Comparison of ENCODE assay signal across 5 fruit fly cellular contexts in genomic region chr2L:13514945-13515687, dm6.
A peak's percentile ranks its signal among the peaks of the same experiment; 100 is the strongest.
TF ChIP-seq lines count a peak whose summit lies in the region.

No protein-coding gene starts in this region.

- TF ChIP-seq CTCF in whole organism, embryonic (GFP tag; optimal IDR thresholded peaks at IDR 0.05; lab: Kevin White, UChicago) = no peak

TF ChIP-seq in whole organism, adult, 20 proteins besides CTCF, POLR2A, EP300 and RAD21:
- peak; percentile 3 for TF ChIP-seq CG14711 (tag; optimal IDR thresholded peaks at IDR 0.05; lab: Kevin White, UChicago)
- no peak for TF ChIP-seq Mnt (GFP tag; optimal IDR thresholded peaks at IDR 0.05; lab: Kevin White, UChicago)

TF ChIP-seq in whole organism, embryonic, 481 proteins besides CTCF, POLR2A, EP300 and RAD21 (continues in another document):
- TF ChIP-seq CG13296 (GFP tag; optimal IDR thresholded peaks at IDR 0.05; lab: Kevin White, UChicago) (peak; percentile 62), dmrt11E (tag; optimal IDR thresholded peaks at IDR 0.05; lab: Kevin White, UChicago) (peak; percentile 1), HmgD (GFP tag; optimal IDR thresholded peaks at IDR 0.05; lab: Kevin White, UChicago) (no peak), CG9727 (GFP tag; optimal IDR thresholded peaks at IDR 0.05; lab: Kevin White, UChicago) (peak; percentile 88), Lpt (GFP tag; optimal IDR thresholded peaks at IDR 0.05; lab: Kevin White, UChicago) (no peak), H2.0 (GFP tag; IDR thresholded peaks at IDR 0.05; lab: Robert Waterston, UW) (peak; percentile 67), dmrt99B (tag; optimal IDR thresholded peaks at IDR 0.05; lab: Kevin White, UChicago) (peak; percentile 85), chif (GFP tag; optimal IDR thresholded peaks at IDR 0.05; lab: Kevin White, UChicago) (peak; percentile 43 to 68), CG9876 (GFP tag; optimal IDR thresholded peaks at IDR 0.05; lab: Kevin White, UChicago) (peak; percentile 27), CG34376 (GFP tag; optimal IDR thresholded peaks at IDR 0.05; lab: Kevin White, UChicago) (no peak), unc-4 (GFP tag; IDR thresholded peaks at IDR 0.05; lab: Robert Waterston, UW; ENCODE audit: partially characterized antibody) (no peak), lola (GFP tag; optimal IDR thresholded peaks at IDR 0.05; lab: Kevin White, UChicago) (no peak), CG2889 (GFP tag; IDR thresholded peaks at IDR 0.05; lab: Robert Waterston, UW) (0 out of 3 replicates have a peak, but pooled peaks have one; percentile 3), jumu (GFP tag; optimal IDR thresholded peaks at IDR 0.05; lab: Kevin White, UChicago) (peak; percentile 83), CG17186 (GFP tag; optimal IDR thresholded peaks at IDR 0.05; lab: Kevin White, UChicago) (peak; percentile 31), CG18764 (GFP tag; optimal IDR thresholded peaks at IDR 0.05; lab: Kevin White, UChicago) (peak; percentile 72), sens (GFP tag; lab: Kevin White, UChicago) (peak; percentile 95), B-H1 (GFP tag; IDR thresholded peaks at IDR 0.05; lab: Robert Waterston, UW) (peak; percentile 76), CG4730 (GFP tag; IDR thresholded peaks at IDR 0.05; lab: Robert Waterston, UW) (peak; percentile 85), CG13775 (GFP tag; optimal IDR thresholded peaks at IDR 0.05; lab: Kevin White, UChicago) (peak; percentile 26), lmd (GFP tag; IDR thresholded peaks at IDR 0.05; lab: Robert Waterston, UW) (peak; percentile 51), CG17385 (GFP tag; optimal IDR thresholded peaks at IDR 0.05; lab: Kevin White, UChicago) (peak; percentile 2)

TF ChIP-seq in whole organism, prepupa, 60 proteins besides CTCF, POLR2A, EP300 and RAD21 (continues in another document):
- TF ChIP-seq cyc (GFP tag; optimal IDR thresholded peaks at IDR 0.05; lab: Kevin White, UChicago) (peak; percentile 55), acj6 (GFP tag; optimal IDR thresholded peaks at IDR 0.05; lab: Kevin White, UChicago) (no peak), CG31627 (GFP tag; optimal IDR thresholded peaks at IDR 0.05; lab: Kevin White, UChicago) (no peak), topi (GFP tag; optimal IDR thresholded peaks at IDR 0.05; lab: Kevin White, UChicago) (peak; percentile 44), CG8119 (GFP tag; IDR thresholded peaks at IDR 0.05; lab: Robert Waterston, UW) (0 out of 3 replicates have a peak, but pooled peaks have one; percentile 9), CG11902 (GFP tag; optimal IDR thresholded peaks at IDR 0.05; lab: Kevin White, UChicago) (no peak), Lpt (GFP tag; optimal IDR thresholded peaks at IDR 0.05; lab: Kevin White, UChicago) (no peak), CG11294 (GFP tag; IDR thresholded peaks at IDR 0.05; lab: Robert Waterston, UW) (peak; percentile 10; the same call in 1 of the 2 replicates), CG8319 (GFP tag; optimal IDR thresholded peaks at IDR 0.05; lab: Kevin White, UChicago) (no peak), lz (GFP tag; optimal IDR thresholded peaks at IDR 0.05; lab: Kevin White, UChicago) (no peak), Ets21C (GFP tag; optimal IDR thresholded peaks at IDR 0.05; lab: Kevin White, UChicago) (no peak), CG3919 (GFP tag; optimal IDR thresholded peaks at IDR 0.05; lab: Kevin White, UChicago) (peak; percentile 64), spab (GFP tag; optimal IDR thresholded peaks at IDR 0.05; lab: Kevin White, UChicago) (peak; percentile 15), CG34406 (GFP tag; optimal IDR thresholded peaks at IDR 0.05; lab: Kevin White, UChicago) (no peak), dac (GFP tag; optimal IDR thresholded peaks at IDR 0.05; lab: Kevin White, UChicago) (no peak), Sox15 (GFP tag; optimal IDR thresholded peaks at IDR 0.05; lab: Kevin White, UChicago) (no peak), CG16779 (tag; optimal IDR thresholded peaks at IDR 0.05; lab: Kevin White, UChicago) (no peak), CG6854 (GFP tag; optimal IDR thresholded peaks at IDR 0.05; lab: Kevin White, UChicago) (no peak), OdsH (GFP tag; optimal IDR thresholded peaks at IDR 0.05; lab: Kevin White, UChicago) (no peak), Gug (GFP tag; IDR thresholded peaks at IDR 0.05; lab: Robert Waterston, UW) (no peak), Sox14 (GFP tag; optimal IDR thresholded peaks at IDR 0.05; lab: Kevin White, UChicago) (no peak), CG7368 (GFP tag; optimal IDR thresholded peaks at IDR 0.05; lab: Kevin White, UChicago) (peak; percentile 27), eg (GFP tag; IDR thresholded peaks at IDR 0.05; lab: Robert Waterston, UW) (peak; percentile 70), net (GFP tag; optimal IDR thresholded peaks at IDR 0.05; lab: Kevin White, UChicago) (no peak)

TF ChIP-seq in whole organism, pupa, 21 proteins besides CTCF, POLR2A, EP300 and RAD21:
- TF ChIP-seq CG15710 (tag; optimal IDR thresholded peaks at IDR 0.05; lab: Kevin White, UChicago) (no peak), CG34367 (tag; optimal IDR thresholded peaks at IDR 0.05; lab: Kevin White, UChicago) (no peak), gl (tag; optimal IDR thresholded peaks at IDR 0.05; lab: Kevin White, UChicago) (no peak), fd96Ca (GFP tag; IDR thresholded peaks at IDR 0.05; lab: Robert Waterston, UW) (no peak), Pif1B (GFP tag; optimal IDR thresholded peaks at IDR 0.05; lab: Kevin White, UChicago) (no peak), rn (GFP tag; IDR thresholded peaks at IDR 0.05; lab: Robert Waterston, UW) (no peak; the same call in 1 of the 2 replicates), CG14655 (GFP tag; optimal IDR thresholded peaks at IDR 0.05; lab: Kevin White, UChicago) (peak; percentile 0), CG4496 (GFP tag; IDR thresholded peaks at IDR 0.05; lab: Robert Waterston, UW) (peak; percentile 42; the same call in 2 of the 3 replicates), CG17806 (tag; optimal IDR thresholded peaks at IDR 0.05; lab: Kevin White, UChicago) (peak; percentile 54), CG12605 (GFP tag; IDR thresholded peaks at IDR 0.05; lab: Robert Waterston, UW) (no peak), CG32121 (GFP tag; IDR thresholded peaks at IDR 0.05; lab: Robert Waterston, UW) (peak; percentile 21; the same call in 1 of the 2 replicates), Snoo (tag; optimal IDR thresholded peaks at IDR 0.05; lab: Kevin White, UChicago) (no peak), CG9948 (tag; optimal IDR thresholded peaks at IDR 0.05; lab: Kevin White, UChicago) (no peak), CG8159 (tag; optimal IDR thresholded peaks at IDR 0.05; lab: Kevin White, UChicago) (peak; percentile 34), EcR (GFP tag; optimal IDR thresholded peaks at IDR 0.05; lab: Kevin White, UChicago) (no peak), CG10348 (GFP tag; IDR thresholded peaks at IDR 0.05; lab: Robert Waterston, UW) (no peak), Pif1A (GFP tag; optimal IDR thresholded peaks at IDR 0.05; lab: Kevin White, UChicago) (peak; percentile 72), CG13204 (GFP tag; optimal IDR thresholded peaks at IDR 0.05; lab: Kevin White, UChicago) (no peak), Ets98B (GFP tag; IDR thresholded peaks at IDR 0.05; lab: Robert Waterston, UW) (peak; percentile 56), D1 (tag; optimal IDR thresholded peaks at IDR 0.05; lab: Kevin White, UChicago) (no peak), CG8301 (tag; optimal IDR thresholded peaks at IDR 0.05; lab: Kevin White, UChicago) (peak; percentile 7)

TF ChIP-seq in whole organism, wandering third instar larva, 38 proteins besides CTCF, POLR2A, EP300 and RAD21:
- TF ChIP-seq h (GFP tag; optimal IDR thresholded peaks at IDR 0.05; lab: Kevin White, UChicago) (no peak), sv (GFP tag; optimal IDR thresholded peaks at IDR 0.05; lab: Kevin White, UChicago) (peak; percentile 75), Dfd (GFP tag; optimal IDR thresholded peaks at IDR 0.05; lab: Kevin White, UChicago) (peak; percentile 2), CG32264 (GFP tag; optimal IDR thresholded peaks at IDR 0.05; lab: Kevin White, UChicago) (no peak), woc (GFP tag; optimal IDR thresholded peaks at IDR 0.05; lab: Kevin White, UChicago) (peak; percentile 29)
